Fruit fly (Drosophila melanogaster) ovary, adult (tissue): ENCODE measurements around the gene CapaR.

Experiments
- CG17801 ChIP-seq: fragments of 200-800 bp; optimal IDR thresholded peaks from 2 replicates; lab custom pipeline; 2019; ENCODE audit warnings: missing biosample characterization, mild to moderate bottlenecking, missing genetic modification characterization, moderate library complexity; ENCODE audit not compliant: partially characterized antibody

Gene CapaR

DNA sequence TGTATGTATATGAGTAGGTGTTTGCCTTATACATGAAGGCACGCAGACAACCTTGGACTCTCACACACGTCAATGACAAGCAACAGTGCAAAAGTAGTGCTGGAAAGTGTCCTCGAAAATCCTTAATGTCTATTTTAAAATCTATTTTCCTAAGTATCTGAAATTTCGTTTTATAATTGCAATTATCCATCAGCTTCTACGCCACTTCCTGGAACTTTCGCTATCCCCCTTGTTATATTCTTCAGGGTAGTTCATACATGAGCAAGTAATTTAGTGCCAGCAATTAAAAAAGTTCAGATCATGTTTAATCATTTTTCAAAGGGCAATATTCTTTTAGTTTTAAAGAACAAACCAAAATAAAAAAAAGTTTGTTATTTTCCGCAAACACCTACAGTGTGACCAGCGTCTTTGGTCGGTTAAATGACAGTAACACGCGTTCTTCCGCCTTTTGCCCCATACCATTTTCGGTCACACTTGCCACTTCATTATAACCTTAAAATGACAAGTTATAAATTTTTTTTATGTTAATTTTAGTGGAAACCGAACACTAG lies 45.2 kb downstream of the CapaR start:
- peak; percentile 19 for TF ChIP-seq CG17801 (GFP tag; lab: Kevin White, UChicago)

DNA sequence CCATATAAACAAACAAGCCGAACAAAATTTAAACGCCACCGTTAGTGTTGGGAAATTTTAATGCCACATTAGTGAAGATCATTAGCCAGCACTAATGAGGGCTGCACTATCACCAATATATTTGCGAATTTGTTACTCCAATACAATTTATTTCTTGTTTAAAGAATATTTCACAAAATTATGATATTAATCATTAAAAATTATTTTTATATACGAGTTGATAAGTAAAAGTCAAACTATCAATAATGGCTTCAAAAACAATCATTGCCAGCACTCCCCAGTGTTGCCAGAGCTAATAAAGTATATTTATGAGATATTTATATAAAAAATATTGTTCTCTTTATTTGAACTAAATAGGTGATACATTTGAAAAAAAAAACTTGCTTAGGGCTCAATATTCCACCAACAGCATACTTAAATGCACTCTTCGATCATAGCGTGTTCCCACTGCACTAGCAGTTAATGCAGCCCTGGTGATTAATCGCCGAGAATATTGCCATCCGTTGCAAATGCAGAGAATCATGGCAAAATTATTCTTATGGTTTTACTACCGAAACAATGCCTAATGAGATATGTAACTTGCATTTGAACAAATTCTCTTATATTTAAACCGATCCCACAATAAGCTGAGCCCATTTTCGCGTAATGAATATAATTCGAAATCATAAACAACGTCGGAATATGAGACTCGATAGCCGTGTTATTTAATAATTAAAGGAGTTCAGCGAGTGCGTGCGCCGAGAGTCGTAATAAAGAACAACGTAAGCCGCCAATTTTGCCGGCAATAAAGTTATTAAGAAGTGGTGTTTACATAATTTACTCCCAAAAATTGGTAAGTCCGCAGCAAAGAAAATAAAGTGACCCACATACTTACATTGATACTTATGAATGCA lies 45.9 kb downstream of the CapaR start, which contains the start of the genes SAK and Cdk12:
Gene SAK (minus strand): TSS at position 65 of the 893 bp plus-strand sequence.
Gene Cdk12 (plus strand): TSS at position 484 of the 893 bp plus-strand sequence.
- TF ChIP-seq CG17801 (GFP tag; lab: Kevin White, UChicago), result peak; percentile 86

DNA sequence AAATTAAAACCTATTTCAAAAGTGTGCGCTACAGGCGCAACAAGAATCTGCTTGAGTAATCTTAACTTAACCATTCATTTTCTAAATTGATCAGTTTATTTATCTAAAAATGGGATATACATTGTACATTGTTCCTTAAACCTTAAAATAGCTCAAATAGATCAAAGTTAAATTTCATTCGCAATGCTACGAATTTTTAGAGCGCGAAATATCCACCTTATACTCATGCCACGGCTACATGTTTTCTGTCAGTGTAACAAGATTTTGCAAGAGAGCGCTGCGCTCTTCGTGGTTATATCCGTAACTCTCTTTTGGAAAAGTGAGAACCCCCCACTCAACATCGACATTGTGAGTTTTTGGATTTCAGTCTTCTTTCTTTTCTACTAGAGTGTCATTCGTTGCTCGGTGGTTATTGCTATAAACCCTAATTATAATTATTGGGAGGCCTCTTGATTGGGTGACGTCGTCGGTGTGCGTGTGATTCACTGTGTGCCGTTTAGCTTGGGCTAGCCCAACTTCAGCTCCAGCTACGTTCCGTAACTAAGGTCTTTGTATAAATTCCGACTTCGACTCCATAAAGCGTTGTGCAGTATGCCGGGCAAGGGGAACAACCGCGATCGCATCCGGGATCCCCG lies 52.4 kb downstream of the CapaR start:
- peak; percentile 30 for TF ChIP-seq CG17801 (GFP tag; lab: Kevin White, UChicago)
